Fruit fly (Drosophila melanogaster): ENCODE data around the gene Ccp84Af.
A peak's percentile ranks its signal among the peaks of the same experiment; 100 is the strongest.

Ccp84Af gene

DNA sequence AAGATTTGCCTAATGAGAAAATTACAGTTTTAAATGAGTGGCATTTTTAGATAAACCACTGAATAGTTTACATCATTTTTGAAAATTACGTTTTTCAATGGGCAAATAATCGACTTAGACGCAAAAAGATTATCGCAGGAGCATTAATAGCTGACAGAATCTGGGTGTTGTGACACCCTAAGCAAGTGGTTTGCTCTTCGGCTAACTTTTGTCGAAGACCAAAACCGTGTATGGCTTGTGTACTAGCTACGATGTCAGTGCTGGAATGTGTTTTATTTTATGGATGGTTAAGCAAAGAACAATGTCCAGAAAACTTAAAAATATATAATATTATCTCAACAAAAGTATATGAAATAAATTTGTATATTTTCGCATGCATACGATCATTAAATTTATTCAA is 18.8 kb upstream of the Ccp84Af start (continued):
- TF ChIP-seq CG9797 (GFP tag; optimal IDR thresholded peaks at IDR 0.05) (no peak), sug (tag; optimal IDR thresholded peaks at IDR 0.05) (no peak), Deaf1 (tag; optimal IDR thresholded peaks at IDR 0.05) (no peak), exex (tag; optimal IDR thresholded peaks at IDR 0.05) (no peak), gro (GFP tag; optimal IDR thresholded peaks at IDR 0.05) (no peak), pan (optimal IDR thresholded peaks at IDR 0.05) (no peak), pan (GFP tag; optimal IDR thresholded peaks at IDR 0.05 in 1 of 2, IDR thresholded peaks at IDR 0.05 in 1 of 2) (no peak), CG17612 (GFP tag; IDR thresholded peaks at IDR 0.05) (no peak), CG3726 (GFP tag; IDR thresholded peaks at IDR 0.05) (no peak), Hr39 (optimal IDR thresholded peaks at IDR 0.05) (no peak), bcd (GFP tag; optimal IDR thresholded peaks at IDR 0.05) (peak; percentile 42), Bgb (GFP tag; IDR thresholded peaks at IDR 0.05; ENCODE audit: partially characterized antibody) (peak; percentile 58), CG32767 (GFP tag; IDR thresholded peaks at IDR 0.05) (no peak), wdn (GFP tag; IDR thresholded peaks at IDR 0.05) (no peak), CG18476 (GFP tag; optimal IDR thresholded peaks at IDR 0.05) (no peak), tup (GFP tag; optimal IDR thresholded peaks at IDR 0.05) (no peak), nom (GFP tag; optimal IDR thresholded peaks at IDR 0.05) (no peak), CG32532 (GFP tag; IDR thresholded peaks at IDR 0.05) (no peak), CG8944 (GFP tag; optimal IDR thresholded peaks at IDR 0.05) (no peak), Sox102F (GFP tag; optimal IDR thresholded peaks at IDR 0.05) (no peak), CG1792 (GFP tag; optimal IDR thresholded peaks at IDR 0.05) (no peak), Xrp1 (GFP tag; IDR thresholded peaks at IDR 0.05) (no peak), CG2678 (tag; optimal IDR thresholded peaks at IDR 0.05) (no peak), Sin3A (optimal IDR thresholded peaks at IDR 0.05) (no peak), CG13287 (GFP tag; IDR thresholded peaks at IDR 0.05; ENCODE audit: partially characterized antibody) (peak; percentile 78), vvl (GFP tag; IDR thresholded peaks at IDR 0.05) (no peak), Bdp1 (GFP tag; optimal IDR thresholded peaks at IDR 0.05) (no peak), oc (tag; optimal IDR thresholded peaks at IDR 0.05) (peak; percentile 27), CG31224 (GFP tag; IDR thresholded peaks at IDR 0.05) (no peak), Bteb2 (GFP tag; optimal IDR thresholded peaks at IDR 0.05) (no peak), HmgD (GFP tag; optimal IDR thresholded peaks at IDR 0.05) (peak; percentile 69), her (GFP tag; optimal IDR thresholded peaks at IDR 0.05) (no peak), lmd (GFP tag; IDR thresholded peaks at IDR 0.05) (no peak), grn (GFP tag; optimal IDR thresholded peaks at IDR 0.05) (no peak), CG17186 (GFP tag; optimal IDR thresholded peaks at IDR 0.05) (no peak), H15 (GFP tag; IDR thresholded peaks at IDR 0.05) (no peak), chif (GFP tag; optimal IDR thresholded peaks at IDR 0.05) (peak in 1 of 2 experiments; percentile 15), CG11085 (GFP tag; IDR thresholded peaks at IDR 0.05) (no peak), Drgx (GFP tag; IDR thresholded peaks at IDR 0.05) (no peak), dpn (GFP tag; optimal IDR thresholded peaks at IDR 0.05) (no peak), CG42726 (GFP tag; IDR thresholded peaks at IDR 0.05; ENCODE audit: partially characterized antibody) (peak; percentile 41; the same call in 1 of the 2 replicates), trem (tag; optimal IDR thresholded peaks at IDR 0.05) (peak; percentile 24), E2f2 (GFP tag; IDR thresholded peaks at IDR 0.05) (no peak), inv (GFP tag; IDR thresholded peaks at IDR 0.05; ENCODE audit: partially characterized antibody) (no peak), Sry-δ (GFP tag; optimal IDR thresholded peaks at IDR 0.05) (peak; percentile 31), CG8290 (GFP tag; optimal IDR thresholded peaks at IDR 0.05) (peak; percentile 71), CG8290 (tag; optimal IDR thresholded peaks at IDR 0.05) (no peak), CG11723 (GFP tag; optimal IDR thresholded peaks at IDR 0.05) (no peak), HmgZ (tag; optimal IDR thresholded peaks at IDR 0.05) (peak; percentile 24), D19B (GFP tag; optimal IDR thresholded peaks at IDR 0.05) (no peak), zf30C (GFP tag; optimal IDR thresholded peaks at IDR 0.05) (no peak), dmrt11E (tag; optimal IDR thresholded peaks at IDR 0.05) (no peak), Poxn (GFP tag; IDR thresholded peaks at IDR 0.05) (no peak), Kr (GFP tag; optimal IDR thresholded peaks at IDR 0.05) (no peak)
